Worm (Caenorhabditis elegans) whole organism, young adult: Measurements from ENCODE around the gene lin-14.

Experiments used
- F37B4.10 ChIP-seq: fragments of 200-800 bp; sonication (Bioruptor generic); IDR thresholded peaks from 2 replicates; pipeline ENCODE4 v1.3.6; 2022; ENCODE audit warnings: missing genetic modification characterization, missing compliant biosample characterization
- dpl-1 ChIP-seq: fragments of 150-350 bp; optimal IDR thresholded peaks from 2 replicates; lab custom pipeline; 2014; ENCODE audit warnings: missing biosample characterization, missing genetic modification reagents, missing genetic modification characterization
- fkh-3 ChIP-seq: sonication (generic microtip); optimal IDR thresholded peaks from 2 replicates; lab custom pipeline; 2016; ENCODE audit warnings: mild to moderate bottlenecking, missing genetic modification characterization, missing compliant biosample characterization
- lin-35 ChIP-seq, 3 experiments: fragments of 150-350 bp in 2 of 3; sonication (generic microtip) in 1 of 3; optimal IDR thresholded peaks; 2 replicates each; lab custom pipeline; 2014 to 2018; ENCODE audit warnings: missing biosample characterization in 3 of 3, missing genetic modification characterization in 3 of 3, missing genetic modification reagents in 3 of 3
- tbx-9 ChIP-seq: sonication (generic microtip); optimal IDR thresholded peaks from 2 replicates; lab custom pipeline; 2016; ENCODE audit warnings: borderline replicate concordance, missing genetic modification characterization, inconsistent platforms, missing compliant biosample characterization
- unc-130 ChIP-seq: sonication (generic microtip); optimal IDR thresholded peaks from 2 replicates; lab custom pipeline; 2016; ENCODE audit warnings: missing genetic modification reagents, missing genetic modification characterization, missing compliant biosample characterization
- unc-62 ChIP-seq: fragments of 150-350 bp; optimal IDR thresholded peaks from 2 replicates; lab custom pipeline; 2014; ENCODE audit warnings: missing biosample characterization, missing genetic modification reagents, missing genetic modification characterization
- zim-3 ChIP-seq: sonication (generic microtip); optimal IDR thresholded peaks from 2 replicates; lab custom pipeline; 2017; ENCODE audit warnings: mild to moderate bottlenecking, missing genetic modification characterization, moderate library complexity, missing compliant biosample characterization
- ztf-28 ChIP-seq: fragments of 200-800 bp; sonication (Bioruptor generic); IDR thresholded peaks from 2 replicates; pipeline ENCODE4 v1.3.6; 2022; ENCODE audit warnings: missing genetic modification reagents, missing genetic modification characterization, missing compliant biosample characterization
- ztf-3 ChIP-seq: fragments of 200-800 bp; sonication (Bioruptor generic); optimal IDR thresholded peaks from 2 replicates; lab custom pipeline; 2018; ENCODE audit warnings: mild to moderate bottlenecking, missing genetic modification characterization, missing compliant biosample characterization
- ztf-6 ChIP-seq: fragments of 200-800 bp; sonication (Bioruptor generic); IDR thresholded peaks from 2 replicates; pipeline ENCODE4 v1.3.6; 2022; ENCODE audit warnings: missing genetic modification reagents, missing genetic modification characterization, missing compliant biosample characterization

DNA sequence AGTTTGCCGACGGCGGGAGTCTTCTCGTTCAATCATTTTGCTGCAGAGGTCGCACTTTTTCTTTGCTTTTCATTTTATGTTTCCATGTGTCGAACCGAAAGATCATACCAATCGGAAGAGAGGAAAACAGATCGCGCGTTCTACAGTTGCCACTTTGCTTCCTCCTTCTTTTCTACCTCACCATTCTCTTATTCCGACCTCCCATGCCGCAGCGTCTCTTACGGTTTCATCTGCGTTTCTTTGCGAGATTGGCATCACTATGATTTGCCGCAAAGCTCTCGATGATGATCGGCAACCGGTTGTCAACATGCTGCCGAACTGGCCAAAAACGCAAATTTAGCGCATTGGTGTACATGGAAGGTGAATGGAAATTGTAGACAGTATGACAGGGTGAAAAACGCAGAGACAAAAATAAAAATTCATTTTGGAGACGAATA, 8.8 kb downstream of the lin-14 start:
- no peak for TF ChIP-seq lin-35 (GFP tag; optimal IDR thresholded peaks at IDR 0.05; lab: Kevin White, UChicago)
- no peak for TF ChIP-seq fkh-3 (tag; lab: Kevin White, UChicago)
- no peak for TF ChIP-seq zim-3 (tag; lab: Kevin White, UChicago)
- TF ChIP-seq tbx-9 (tag; lab: Kevin White, UChicago), result no peak
- TF ChIP-seq dpl-1 (GFP tag; lab: Kevin White, UChicago), result no peak
- no peak for TF ChIP-seq ztf-3
- TF ChIP-seq ztf-6 (GFP tag; lab: Robert Waterston, UW), result no peak
- TF ChIP-seq unc-130, result no peak
- TF ChIP-seq ztf-28 (GFP tag; lab: Robert Waterston, UW), result no peak
- no peak for TF ChIP-seq unc-62 (GFP tag; lab: Kevin White, UChicago)
- 0 out of 2 replicates have a peak, but pooled peaks have one; percentile 22 for TF ChIP-seq F37B4.10
